Worm (Caenorhabditis elegans) whole organism, L1 larva: Measurements from ENCODE around the gene C16C8.14.

ENCODE experiments used
- Y116A8C.19 ChIP-seq: sonication (generic microtip); optimal IDR thresholded peaks from 2 replicates; lab custom pipeline; 2016; ENCODE audit warnings: missing compliant biosample characterization, missing genetic modification characterization, borderline replicate concordance
- ces-1 ChIP-seq: fragments of 150-350 bp; optimal IDR thresholded peaks from 2 replicates; lab custom pipeline; 2014; ENCODE audit warnings: missing biosample characterization, missing genetic modification reagents, missing genetic modification characterization
- dpl-1 ChIP-seq, 3 experiments: fragments of 150-350 bp in 2 of 3; sonication (generic microtip) in 1 of 3; optimal IDR thresholded peaks; 2 replicates each; lab custom pipeline; 2014 to 2017; ENCODE audit warnings: missing biosample characterization in 3 of 3, missing genetic modification characterization in 3 of 3, missing genetic modification reagents in 3 of 3
- hlh-4 ChIP-seq: sonication (generic microtip); optimal IDR thresholded peaks from 2 replicates; lab custom pipeline; 2016; ENCODE audit warnings: mild to moderate bottlenecking, missing genetic modification characterization, missing compliant biosample characterization
- lin-39 ChIP-seq: fragments of 150-350 bp; optimal IDR thresholded peaks from 2 replicates; lab custom pipeline; 2014; ENCODE audit warnings: missing biosample characterization, missing genetic modification reagents, missing genetic modification characterization
- nhr-11 ChIP-seq: fragments of 150-350 bp; optimal IDR thresholded peaks from 2 replicates; lab custom pipeline; 2014; ENCODE audit warnings: missing biosample characterization, missing genetic modification characterization
- nhr-76 ChIP-seq: sonication (generic microtip); optimal IDR thresholded peaks from 2 replicates; lab custom pipeline; 2017; ENCODE audit warnings: missing biosample characterization, missing genetic modification characterization
- sptf-1 ChIP-seq: fragments of 150-350 bp; optimal IDR thresholded peaks from 2 replicates; lab custom pipeline; 2014; ENCODE audit warnings: missing biosample characterization, missing genetic modification characterization
- tbx-2 ChIP-seq: sonication (generic microtip); optimal IDR thresholded peaks from 2 replicates; lab custom pipeline; 2016; ENCODE audit warnings: missing genetic modification characterization, missing compliant biosample characterization

DNA sequence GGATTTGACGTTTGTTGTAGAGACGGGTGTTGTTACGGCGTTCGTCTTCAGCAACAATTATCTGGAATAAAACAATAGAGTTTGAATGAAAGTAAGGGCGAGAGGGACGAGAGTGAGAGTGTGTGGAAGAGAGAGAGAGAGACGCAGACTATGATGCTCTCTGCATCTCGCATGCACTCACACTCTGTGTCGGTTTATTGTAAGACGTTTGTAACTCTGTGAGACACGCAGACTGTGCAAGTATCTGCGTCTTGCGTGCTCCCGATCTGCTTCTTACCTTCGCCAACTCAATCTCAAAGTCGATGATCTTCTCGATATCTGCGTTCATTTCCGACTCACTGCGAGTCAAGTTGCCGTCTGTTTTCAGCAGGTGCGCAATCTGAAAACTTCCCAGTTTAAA lies 26.7 kb upstream of the C16C8.14 start:
- TF ChIP-seq nhr-11 (tag; lab: Kevin White, UChicago): no peak
- no peak for TF ChIP-seq dpl-1 (GFP tag; optimal IDR thresholded peaks at IDR 0.05; lab: Kevin White, UChicago)
- TF ChIP-seq Y116A8C.19: no peak
- TF ChIP-seq ces-1: no peak
- TF ChIP-seq nhr-76 (tag; lab: Kevin White, UChicago): no peak
- no peak for TF ChIP-seq tbx-2 (tag; lab: Kevin White, UChicago)
- TF ChIP-seq lin-39 (tag; lab: Kevin White, UChicago): no peak
- TF ChIP-seq sptf-1: no peak
- TF ChIP-seq hlh-4 (tag; lab: Kevin White, UChicago): no peak
